Worm (Caenorhabditis elegans) whole organism, L3 larva: Measurements from ENCODE around the gene T07F10.5.

Experiments used
- ama-1 ChIP-seq: fragments of 150-350 bp; optimal IDR thresholded peaks from 2 replicates; lab custom pipeline; 2018
- ceh-28 ChIP-seq: fragments of 150-350 bp; optimal IDR thresholded peaks from 2 replicates; lab custom pipeline; 2014; ENCODE audit warnings: missing biosample characterization, missing genetic modification reagents, missing genetic modification characterization
- ceh-9 ChIP-seq: sonication (generic microtip); optimal IDR thresholded peaks from 2 replicates; lab custom pipeline; 2018; ENCODE audit warnings: missing biosample characterization, missing genetic modification characterization
- daf-12 ChIP-seq: fragments of 150-350 bp; optimal IDR thresholded peaks from 2 replicates; lab custom pipeline; 2014; ENCODE audit warnings: missing biosample characterization, missing genetic modification reagents, missing genetic modification characterization
- elt-1 ChIP-seq: fragments of 150-350 bp; optimal IDR thresholded peaks from 2 replicates; lab custom pipeline; 2014; ENCODE audit warnings: missing biosample characterization, missing genetic modification characterization
- elt-2 ChIP-seq: sonication (generic microtip); optimal IDR thresholded peaks from 2 replicates; lab custom pipeline; 2016; ENCODE audit warnings: missing genetic modification reagents, mild to moderate bottlenecking, missing genetic modification characterization, missing compliant biosample characterization
- elt-3 ChIP-seq, 3 experiments: fragments of 150-350 bp in 1 of 3; sonication (generic microtip) in 2 of 3; optimal IDR thresholded peaks; 2 replicates in 2 of 3; 4 replicates in 1 of 3; lab custom pipeline; 2014 to 2017; ENCODE audit warnings: missing biosample characterization in 3 of 3, missing genetic modification characterization in 3 of 3
- eor-1 ChIP-seq, 2 experiments: fragments of 150-350 bp; optimal IDR thresholded peaks; 2 replicates each; lab custom pipeline; 2014 to 2018; ENCODE audit warnings: missing biosample characterization in 2 of 2, missing genetic modification characterization in 2 of 2
- fkh-10 ChIP-seq: sonication (generic microtip); optimal IDR thresholded peaks from 2 replicates; lab custom pipeline; 2017; ENCODE audit warnings: missing biosample characterization, missing genetic modification reagents, missing genetic modification characterization
- fkh-2 ChIP-seq: fragments of 150-350 bp; optimal IDR thresholded peaks from 2 replicates; lab custom pipeline; 2014; ENCODE audit warnings: missing biosample characterization, missing genetic modification reagents, missing genetic modification characterization
- fos-1 ChIP-seq: fragments of 150-350 bp; optimal IDR thresholded peaks from 2 replicates; lab custom pipeline; 2014; ENCODE audit warnings: missing biosample characterization, missing genetic modification characterization
- hmg-11 ChIP-seq: sonication (generic microtip); optimal IDR thresholded peaks from 2 replicates; lab custom pipeline; 2016; ENCODE audit warnings: missing genetic modification characterization, missing compliant biosample characterization
- lin-15B ChIP-seq: fragments of 150-350 bp; optimal IDR thresholded peaks from 2 replicates; lab custom pipeline; 2014; ENCODE audit warnings: missing biosample characterization, missing genetic modification characterization
- lin-39 ChIP-seq: fragments of 150-350 bp; optimal IDR thresholded peaks from 2 replicates; lab custom pipeline; 2018; ENCODE audit warnings: missing biosample characterization, missing genetic modification reagents, missing genetic modification characterization
- mdl-1 ChIP-seq: fragments of 150-350 bp; optimal IDR thresholded peaks from 2 replicates; lab custom pipeline; 2014; ENCODE audit warnings: missing biosample characterization, missing genetic modification characterization
- nfya-1 ChIP-seq: sonication (generic microtip); optimal IDR thresholded peaks from 2 replicates; lab custom pipeline; 2017; ENCODE audit warnings: missing genetic modification characterization, mild to moderate bottlenecking, missing compliant biosample characterization, antibody characterized with exemption, moderate library complexity; ENCODE audit not compliant: insufficient read depth
- nhr-11 ChIP-seq: fragments of 150-350 bp; optimal IDR thresholded peaks from 2 replicates; lab custom pipeline; 2014; ENCODE audit warnings: missing biosample characterization, missing genetic modification characterization
- nhr-12 ChIP-seq: fragments of 150-350 bp; optimal IDR thresholded peaks from 2 replicates; lab custom pipeline; 2014; ENCODE audit warnings: missing biosample characterization, missing genetic modification characterization
- nhr-23 ChIP-seq: fragments of 150-350 bp; optimal IDR thresholded peaks from 2 replicates; lab custom pipeline; 2014; ENCODE audit warnings: missing biosample characterization, missing genetic modification reagents, missing genetic modification characterization
- nhr-237 ChIP-seq: fragments of 150-350 bp; optimal IDR thresholded peaks from 2 replicates; lab custom pipeline; 2014; ENCODE audit warnings: missing biosample characterization, missing genetic modification characterization
- nhr-25 ChIP-seq: sonication (generic microtip); optimal IDR thresholded peaks from 2 replicates; lab custom pipeline; 2017; ENCODE audit warnings: missing biosample characterization, missing genetic modification characterization
- nhr-67 ChIP-seq: fragments of 150-350 bp; optimal IDR thresholded peaks from 2 replicates; lab custom pipeline; 2014; ENCODE audit warnings: missing biosample characterization, missing genetic modification characterization
- pha-4 ChIP-seq: fragments of 150-350 bp; optimal IDR thresholded peaks from 2 replicates; lab custom pipeline; 2014; ENCODE audit warnings: missing biosample characterization, missing genetic modification reagents, missing genetic modification characterization
- pqm-1 ChIP-seq: fragments of 150-350 bp; optimal IDR thresholded peaks from 2 replicates; lab custom pipeline; 2017; ENCODE audit warnings: missing biosample characterization, missing genetic modification characterization, inconsistent platforms
- sea-2 ChIP-seq: fragments of 150-350 bp; sonication (generic microtip); optimal IDR thresholded peaks from 4 replicates; lab custom pipeline; 2014; ENCODE audit warnings: missing biosample characterization, missing genetic modification reagents, missing genetic modification characterization
- unc-62 ChIP-seq: fragments of 150-350 bp; sonication (generic microtip); optimal IDR thresholded peaks from 4 replicates; lab custom pipeline; 2014; ENCODE audit warnings: missing biosample characterization, missing genetic modification reagents, missing genetic modification characterization

T07F10.5 gene

ce11 chrV:12898583-12899232, 33.0 kb downstream of the T07F10.5 start:
- TF ChIP-seq eor-1 (tag; optimal IDR thresholded peaks at IDR 0.05; lab: Kevin White, UChicago) (no peak), nfya-1 (tag; lab: Kevin White, UChicago) (no peak), daf-12 (tag; lab: Kevin White, UChicago) (no peak), lin-39 (tag; lab: Kevin White, UChicago) (peak; percentile 65), nhr-23 (tag; lab: Kevin White, UChicago) (no peak), nhr-11 (no peak)
- TF ChIP-seq, all 47 proteins: peak for 1

- TF ChIP-seq fkh-10 (GFP tag; lab: Kevin White, UChicago) (peak; percentile 21), nhr-67 (no peak), nhr-237 (tag; lab: Kevin White, UChicago) (no peak)
- TF ChIP-seq, all 47 proteins: peak for 1
Measured at ce11 chrV:12901301-12901700, 35.6 kb downstream of the T07F10.5 start.

ce11 chrV:12904054-12904453, 38.3 kb downstream of the T07F10.5 start, which contains the start of gene ttr-27:
TSS of gene ttr-27 (minus strand) at chrV:12904098.
- TF ChIP-seq sea-2 = no peak
- TF ChIP-seq pha-4 (tag; lab: Kevin White, UChicago) = peak; percentile 91
- TF ChIP-seq elt-3 (tag; optimal IDR thresholded peaks at IDR 0.05; lab: Kevin White, UChicago) = no peak
- no peak for TF ChIP-seq elt-1 (tag; lab: Kevin White, UChicago)
- TF ChIP-seq, all 47 proteins: peak for 1

ce11 chrV:12905074-12905473, 39.4 kb downstream of the T07F10.5 start, which contains the start of gene ttr-28:
TSS of gene ttr-28 (minus strand) at chrV:12905174.
- TF ChIP-seq pha-4 (tag; lab: Kevin White, UChicago) (peak; percentile 17), ama-1 (lab: Kevin White, UChicago) (no peak), lin-15B (tag; lab: Kevin White, UChicago) (no peak)

ce11 chrV:12906732-12907131, 41.0 kb downstream of the T07F10.5 start, which contains the start of gene ttr-29:
TSS of gene ttr-29 (minus strand) at chrV:12906832.
- TF ChIP-seq pha-4 (tag; lab: Kevin White, UChicago) (peak; percentile 90), unc-62 (no peak)

ce11 chrV:12907436-12907835, 41.7 kb downstream of the T07F10.5 start:
- TF ChIP-seq elt-2 (tag; lab: Kevin White, UChicago) (no peak), nfya-1 (tag; lab: Kevin White, UChicago) (no peak), mdl-1 (tag; lab: Kevin White, UChicago) (no peak), nhr-25 (tag; lab: Kevin White, UChicago) (no peak), hmg-11 (tag; lab: Kevin White, UChicago) (no peak), ceh-28 (no peak)
- TF ChIP-seq, all 47 proteins: peak for 0

- TF ChIP-seq nhr-67 (no peak), nhr-12 (tag; lab: Kevin White, UChicago) (no peak), elt-2 (tag; lab: Kevin White, UChicago) (no peak), fkh-2 (tag; lab: Kevin White, UChicago) (no peak), ceh-9 (tag; lab: Kevin White, UChicago) (no peak), fos-1 (tag; lab: Kevin White, UChicago) (no peak), daf-12 (tag; lab: Kevin White, UChicago) (no peak), nhr-23 (tag; lab: Kevin White, UChicago) (no peak)
Measured at ce11 chrV:12908614-12909013, 42.9 kb downstream of the T07F10.5 start.

ce11 chrV:12909544-12910157, 43.9 kb downstream of the T07F10.5 start, which contains the start of gene nid-1:
TSS of gene nid-1 (plus strand) at chrV:12910107.
- TF ChIP-seq nhr-11 (no peak), elt-2 (tag; lab: Kevin White, UChicago) (peak; percentile 88), pqm-1 (tag; lab: Kevin White, UChicago) (peak; percentile 66)
- TF ChIP-seq, all 47 proteins: peak for 2
